Worm (Caenorhabditis elegans) whole organism, dauer: ENCODE results near the gene C18D11.6.

ENCODE experiments used
- unc-62 ChIP-seq: sonication (generic microtip); optimal IDR thresholded peaks from 2 replicates; lab custom pipeline; 2017; ENCODE audit warnings: missing biosample characterization, missing genetic modification reagents, missing genetic modification characterization

Gene C18D11.6

ce11 chrIII:11814653-11815052, 4.3 kb downstream of the C18D11.6 start:
- no peak for TF ChIP-seq unc-62 (GFP tag; lab: Kevin White, UChicago)

ce11 chrIII:11816523-11817003, 6.2 kb downstream of the C18D11.6 start, which contains the start of gene C18D11.1:
TSS of gene C18D11.1 (plus strand) at chrIII:11816573.
- no peak for TF ChIP-seq unc-62 (GFP tag; lab: Kevin White, UChicago)

- no peak for TF ChIP-seq unc-62 (GFP tag; lab: Kevin White, UChicago)
Measured at ce11 chrIII:11817865-11818264, 7.5 kb downstream of the C18D11.6 start.

ce11 chrIII:11822407-11822806, 12.1 kb downstream of the C18D11.6 start, which contains the start of gene maa-1:
TSS of gene maa-1 (minus strand) at chrIII:11822526.
- TF ChIP-seq unc-62 (GFP tag; lab: Kevin White, UChicago): no peak

- TF ChIP-seq unc-62 (GFP tag; lab: Kevin White, UChicago): no peak
Measured at ce11 chrIII:11823260-11823659, 12.9 kb downstream of the C18D11.6 start, which contains the start of gene C18D11.3. TSS of gene C18D11.3 (plus strand) at chrIII:11823448.

ce11 chrIII:11824088-11824487, 13.7 kb downstream of the C18D11.6 start:
- no peak for TF ChIP-seq unc-62 (GFP tag; lab: Kevin White, UChicago)

ce11 chrIII:11824580-11824979, 14.2 kb downstream of the C18D11.6 start:
- no peak for TF ChIP-seq unc-62 (GFP tag; lab: Kevin White, UChicago)

- TF ChIP-seq unc-62 (GFP tag; lab: Kevin White, UChicago): no peak
Measured at ce11 chrIII:11825654-11826053, 15.3 kb downstream of the C18D11.6 start.

ce11 chrIII:11826118-11826517, 15.8 kb downstream of the C18D11.6 start, which contains the start of gene rsp-8:
TSS of gene rsp-8 (plus strand) at chrIII:11826418.
- TF ChIP-seq unc-62 (GFP tag; lab: Kevin White, UChicago): no peak

- no peak for TF ChIP-seq unc-62 (GFP tag; lab: Kevin White, UChicago)
Measured at ce11 chrIII:11829062-11829461, 18.7 kb downstream of the C18D11.6 start.

ce11 chrIII:11829585-11830195, 19.3 kb downstream of the C18D11.6 start:
- TF ChIP-seq unc-62 (GFP tag; lab: Kevin White, UChicago): no peak

ce11 chrIII:11830522-11831489, 20.4 kb downstream of the C18D11.6 start:
- TF ChIP-seq unc-62 (GFP tag; lab: Kevin White, UChicago): no peak

ce11 chrIII:11833449-11833848, 23.1 kb downstream of the C18D11.6 start:
- no peak for TF ChIP-seq unc-62 (GFP tag; lab: Kevin White, UChicago)

- no peak for TF ChIP-seq unc-62 (GFP tag; lab: Kevin White, UChicago)
Measured at ce11 chrIII:11834168-11834567, 23.8 kb downstream of the C18D11.6 start.

- TF ChIP-seq unc-62 (GFP tag; lab: Kevin White, UChicago): no peak
Measured at ce11 chrIII:11834783-11835182, 24.4 kb downstream of the C18D11.6 start.

- no peak for TF ChIP-seq unc-62 (GFP tag; lab: Kevin White, UChicago)
Measured at ce11 chrIII:11836054-11836453, 25.7 kb downstream of the C18D11.6 start.
